Worm (Caenorhabditis elegans) whole organism, early embryonic: Measurements from ENCODE around the gene fmo-4.

Experiments used
- F13C5.2 ChIP-seq: sonication (generic microtip); optimal IDR thresholded peaks from 2 replicates; lab custom pipeline; 2017; ENCODE audit warnings: mild to moderate bottlenecking, missing genetic modification characterization, inconsistent platforms, missing compliant biosample characterization
- aly-1 ChIP-seq: sonication (generic microtip); optimal IDR thresholded peaks from 2 replicates; lab custom pipeline; 2016; ENCODE audit warnings: missing genetic modification characterization, missing compliant biosample characterization
- ama-1 ChIP-seq: fragments of 150-350 bp; optimal IDR thresholded peaks from 2 replicates; lab custom pipeline; 2014
- ets-7 ChIP-seq: sonication (generic microtip); optimal IDR thresholded peaks from 2 replicates; lab custom pipeline; 2016; ENCODE audit warnings: missing genotype, missing genetic modification characterization, missing compliant biosample characterization
- hmg-4 ChIP-seq: fragments of 200-800 bp; sonication (Bioruptor generic); optimal IDR thresholded peaks from 2 replicates; lab custom pipeline; 2018; ENCODE audit warnings: mild to moderate bottlenecking, missing genetic modification characterization, missing compliant biosample characterization
- hnd-1 ChIP-seq: sonication (generic microtip); optimal IDR thresholded peaks from 2 replicates; lab custom pipeline; 2016; ENCODE audit warnings: missing genetic modification characterization, missing compliant biosample characterization
- pes-1 ChIP-seq: fragments of 200-800 bp; sonication (Bioruptor generic); IDR thresholded peaks from 2 replicates; pipeline ENCODE4 v1.3.6; 2022; ENCODE audit warnings: missing genetic modification reagents, missing genetic modification characterization, missing compliant biosample characterization
- sea-1 ChIP-seq: fragments of 200-800 bp; sonication (Bioruptor generic); conservative IDR thresholded peaks from 2 replicates; pipeline ENCODE4 v1.3.6; 2022; ENCODE audit warnings: missing genetic modification characterization, missing compliant biosample characterization
- tbx-11 ChIP-seq: fragments of 200-800 bp; sonication (Bioruptor generic); IDR thresholded peaks from 2 replicates; pipeline ENCODE4 v1.3.6; 2022; ENCODE audit warnings: missing genetic modification characterization, missing compliant biosample characterization

DNA sequence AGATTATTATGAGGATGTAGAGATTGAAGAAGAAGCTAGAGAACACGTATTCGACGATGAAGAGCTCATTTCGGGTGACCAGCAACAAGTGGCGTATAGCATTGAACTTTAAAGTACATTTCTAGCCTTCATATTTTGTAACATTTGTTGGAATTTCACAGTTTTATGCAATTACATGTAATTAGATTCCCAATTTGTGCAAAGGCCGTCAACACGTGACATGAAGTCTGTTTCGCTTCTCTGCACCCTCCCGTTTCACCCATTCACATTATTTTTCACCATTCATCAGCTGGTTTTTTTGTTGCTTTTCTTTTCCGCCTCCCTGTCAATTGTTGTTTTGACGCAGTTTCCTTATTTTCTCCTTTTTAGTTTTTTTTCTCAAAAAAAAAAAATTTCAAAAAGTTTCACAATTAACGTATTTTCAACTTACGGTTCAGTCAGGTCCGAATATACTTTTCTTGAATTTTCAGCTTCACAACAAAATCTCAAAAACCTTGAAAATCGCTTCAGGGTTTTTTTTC is 20.7 kb upstream of the fmo-4 start, which contains the start of gene sde-2:
- TF ChIP-seq hnd-1 (tag; lab: Kevin White, UChicago) (no peak), sea-1 (no peak), tbx-11 (GFP tag; lab: Robert Waterston, UW) (no peak), hmg-4 (GFP tag; lab: Kevin White, UChicago) (no peak), pes-1 (GFP tag; lab: Robert Waterston, UW) (no peak), F13C5.2 (tag; lab: Kevin White, UChicago) (no peak), aly-1 (no peak), ets-7 (tag; lab: Kevin White, UChicago) (no peak), ama-1 (no peak)
